Fruit fly (Drosophila melanogaster): ENCODE measurements around the gene CG4229.

The CG4229 gene

dm6 chr3L:16572208-16572607, 15.6 kb downstream of the CG4229 start (continued):
- peak; percentile 2 for TF ChIP-seq caup (GFP tag; optimal IDR thresholded peaks at IDR 0.05; ENCODE audit: severe bottlenecking)
- peak; percentile 28 for TF ChIP-seq HmgZ (tag; optimal IDR thresholded peaks at IDR 0.05)
- TF ChIP-seq Chrac-16 (GFP tag; optimal IDR thresholded peaks at IDR 0.05), result no peak
- TF ChIP-seq ci (GFP tag; IDR thresholded peaks at IDR 0.05), result peak; percentile 71; the same call in 2 of the 3 replicates
- no peak for TF ChIP-seq CG8765 (GFP tag; IDR thresholded peaks at IDR 0.05)
- TF ChIP-seq grau (tag; optimal IDR thresholded peaks at IDR 0.05), result peak; percentile 11
- peak; percentile 9 for TF ChIP-seq mirr (GFP tag; optimal IDR thresholded peaks at IDR 0.05)
- TF ChIP-seq CG15269 (tag; optimal IDR thresholded peaks at IDR 0.05), result peak; percentile 19

- TF ChIP-seq exex (tag; optimal IDR thresholded peaks at IDR 0.05) (peak; percentile 77), grn (GFP tag; optimal IDR thresholded peaks at IDR 0.05) (peak; percentile 33)
These were observed 16.6 kb downstream of the CG4229 start, which contains the start of gene Mipp1 for dm6 chr3L:16573234-16573633. TSS of gene Mipp1 (minus strand) at chr3L:16573334.

DNA sequence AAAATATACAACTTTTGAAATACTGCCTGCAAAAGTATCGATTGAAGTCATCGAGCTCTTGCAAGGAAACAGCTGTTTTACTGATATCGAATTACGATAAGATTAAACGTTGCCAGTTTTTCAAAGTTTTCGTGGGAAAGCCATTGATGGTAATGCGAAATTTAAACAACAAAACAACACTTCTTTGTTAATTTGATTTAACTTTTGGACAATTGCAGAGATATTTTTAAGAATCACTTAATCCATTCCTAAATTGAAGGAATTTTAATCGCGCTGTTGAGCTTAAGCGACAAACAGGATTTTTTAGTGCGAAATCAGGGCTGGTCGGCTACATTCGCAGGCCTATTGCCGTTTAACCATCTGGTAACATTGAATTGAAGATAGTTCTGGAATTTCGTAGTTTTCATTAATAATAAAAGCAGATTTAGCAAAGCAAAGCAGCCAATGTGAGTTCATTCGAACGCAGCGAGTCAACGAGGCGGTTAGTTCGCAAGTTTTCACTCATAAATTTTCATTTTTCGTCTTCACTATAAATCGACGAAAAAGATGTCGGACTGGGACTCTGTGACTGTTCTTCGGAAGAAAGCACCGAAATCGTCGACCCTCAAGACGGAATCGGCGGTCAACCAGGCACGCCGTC, 17.8 kb downstream of the CG4229 start, which contains the start of gene mbf1:
Gene mbf1, plus strand, starts transcription at position 130 of the 640 bp plus-strand sequence.
- TF ChIP-seq Jarid2 (GFP tag; optimal IDR thresholded peaks at IDR 0.05), result no peak
- TF ChIP-seq stc (GFP tag; IDR thresholded peaks at IDR 0.05), result no peak
- no peak for TF ChIP-seq Fer2 (tag; optimal IDR thresholded peaks at IDR 0.05)
- no peak for TF ChIP-seq pb (GFP tag; optimal IDR thresholded peaks at IDR 0.05)
- TF ChIP-seq Taf1 (GFP tag; IDR thresholded peaks at IDR 0.05), result no peak
- no peak for TF ChIP-seq sima (GFP tag; optimal IDR thresholded peaks at IDR 0.05)
- TF ChIP-seq lab (GFP tag; optimal IDR thresholded peaks at IDR 0.05), result no peak
- TF ChIP-seq H15 (GFP tag; IDR thresholded peaks at IDR 0.05), result no peak
- TF ChIP-seq caup (GFP tag; optimal IDR thresholded peaks at IDR 0.05; ENCODE audit: severe bottlenecking), result no peak
- TF ChIP-seq CG13287 (GFP tag; IDR thresholded peaks at IDR 0.05; ENCODE audit: partially characterized antibody), result peak; percentile 75
- TF ChIP-seq Doc2 (GFP tag; IDR thresholded peaks at IDR 0.05), result no peak
- TF ChIP-seq vvl (GFP tag; IDR thresholded peaks at IDR 0.05), result 0 out of 2 replicates have a peak, but pooled peaks have one; percentile 34
- TF ChIP-seq CG8281 (tag; optimal IDR thresholded peaks at IDR 0.05), result no peak
- no peak for TF ChIP-seq psq (GFP tag; optimal IDR thresholded peaks at IDR 0.05)
- TF ChIP-seq CG12219 (GFP tag; optimal IDR thresholded peaks at IDR 0.05), result no peak
- no peak for TF ChIP-seq Optix (GFP tag; IDR thresholded peaks at IDR 0.05)
- TF ChIP-seq Drgx (GFP tag; IDR thresholded peaks at IDR 0.05), result no peak
- no peak for TF ChIP-seq esg (GFP tag; conservative IDR thresholded peaks at IDR 0.05)
- no peak for TF ChIP-seq CG10209 (GFP tag; optimal IDR thresholded peaks at IDR 0.05)
- TF ChIP-seq CG4707 (GFP tag; optimal IDR thresholded peaks at IDR 0.05), result no peak
- TF ChIP-seq CG1529 (GFP tag; optimal IDR thresholded peaks at IDR 0.05), result no peak
- TF ChIP-seq sens (GFP tag), result peak; percentile 89
- TF ChIP-seq zfh2 (GFP tag; optimal IDR thresholded peaks at IDR 0.05), result peak; percentile 34
- peak; percentile 62 for TF ChIP-seq CG9437 (GFP tag; optimal IDR thresholded peaks at IDR 0.05)
- no peak for TF ChIP-seq CG12236 (GFP tag; optimal IDR thresholded peaks at IDR 0.05)
- TF ChIP-seq CG17328 (GFP tag; IDR thresholded peaks at IDR 0.05), result no peak
- no peak for TF ChIP-seq scrt (GFP tag; optimal IDR thresholded peaks at IDR 0.05)
- no peak for TF ChIP-seq CG13296 (GFP tag; optimal IDR thresholded peaks at IDR 0.05)
- TF ChIP-seq Dip3 (GFP tag; optimal IDR thresholded peaks at IDR 0.05), result peak; percentile 3
- peak; percentile 9 for TF ChIP-seq NC2β (GFP tag; optimal IDR thresholded peaks at IDR 0.05)
- no peak for TF ChIP-seq abd-A (tag; optimal IDR thresholded peaks at IDR 0.05)
- TF ChIP-seq Rfx (GFP tag; IDR thresholded peaks at IDR 0.05), result no peak; the same call in 1 of the 2 replicates
- no peak for TF ChIP-seq CG3163 (GFP tag; optimal IDR thresholded peaks at IDR 0.05)
- peak; percentile 90 for TF ChIP-seq MESR4 (GFP tag; optimal IDR thresholded peaks at IDR 0.05)
- no peak for TF ChIP-seq CG14965 (GFP tag; optimal IDR thresholded peaks at IDR 0.05; ENCODE audit: borderline replicate concordance)
- TF ChIP-seq CG15073 (GFP tag; optimal IDR thresholded peaks at IDR 0.05), result no peak
- TF ChIP-seq Chrac-16 (GFP tag; optimal IDR thresholded peaks at IDR 0.05), result no peak
- TF ChIP-seq hth (optimal IDR thresholded peaks at IDR 0.05), result no peak
- no peak for TF ChIP-seq kah (GFP tag; optimal IDR thresholded peaks at IDR 0.05)
